Fruit fly (Drosophila melanogaster): Measurements from ENCODE around the gene Pak3.

Pak3 gene

dm6 chr3R:16431707-16432106, 21.9 kb downstream of the Pak3 start (continued):
- TF ChIP-seq vvl (GFP tag; IDR thresholded peaks at IDR 0.05): peak; percentile 76
- peak; percentile 71 for TF ChIP-seq gro (GFP tag; optimal IDR thresholded peaks at IDR 0.05)
- no peak for TF ChIP-seq fru (optimal IDR thresholded peaks at IDR 0.05)
- TF ChIP-seq ATbp (GFP tag; optimal IDR thresholded peaks at IDR 0.05): no peak
- TF ChIP-seq ken (GFP tag; IDR thresholded peaks at IDR 0.05): peak; percentile 65; the same call in 1 of the 3 replicates
- TF ChIP-seq az2 (GFP tag; optimal IDR thresholded peaks at IDR 0.05): peak; percentile 32
- TF ChIP-seq ind (GFP tag; optimal IDR thresholded peaks at IDR 0.05): peak; percentile 11
- TF ChIP-seq CG7372 (GFP tag; IDR thresholded peaks at IDR 0.05): no peak
- TF ChIP-seq D19B (GFP tag; optimal IDR thresholded peaks at IDR 0.05): no peak
- TF ChIP-seq trem (tag; optimal IDR thresholded peaks at IDR 0.05): peak; percentile 45
- no peak for TF ChIP-seq cad (GFP tag; optimal IDR thresholded peaks at IDR 0.05)
- peak; percentile 13 for TF ChIP-seq CG33557 (GFP tag; optimal IDR thresholded peaks at IDR 0.05)
- peak; percentile 29 for TF ChIP-seq tx (GFP tag; optimal IDR thresholded peaks at IDR 0.05)
- no peak for TF ChIP-seq CG6654 (GFP tag; optimal IDR thresholded peaks at IDR 0.05)
- peak; percentile 13 for TF ChIP-seq NC2β (GFP tag; optimal IDR thresholded peaks at IDR 0.05)
- no peak for TF ChIP-seq CG12104 (GFP tag; optimal IDR thresholded peaks at IDR 0.05)
- no peak for TF ChIP-seq CG3281 (GFP tag; optimal IDR thresholded peaks at IDR 0.05)
- TF ChIP-seq CG18476 (GFP tag; optimal IDR thresholded peaks at IDR 0.05): no peak
- TF ChIP-seq CG32532 (GFP tag; IDR thresholded peaks at IDR 0.05): peak; percentile 78
- no peak for TF ChIP-seq CrebB (tag; optimal IDR thresholded peaks at IDR 0.05)
- no peak for TF ChIP-seq CG12299 (tag; optimal IDR thresholded peaks at IDR 0.05)
- TF ChIP-seq Drgx (GFP tag; IDR thresholded peaks at IDR 0.05): no peak
- TF ChIP-seq Lpt (GFP tag; optimal IDR thresholded peaks at IDR 0.05): no peak
- TF ChIP-seq CG15011 (GFP tag; optimal IDR thresholded peaks at IDR 0.05): no peak
- no peak for TF ChIP-seq slou (GFP tag; optimal IDR thresholded peaks at IDR 0.05)
- TF ChIP-seq en (GFP tag; optimal IDR thresholded peaks at IDR 0.05): no peak
- no peak for TF ChIP-seq Taf1 (GFP tag; IDR thresholded peaks at IDR 0.05)
- TF ChIP-seq CG6272 (GFP tag; IDR thresholded peaks at IDR 0.05): peak; percentile 36
- TF ChIP-seq h (optimal IDR thresholded peaks at IDR 0.05): no peak
- peak; percentile 82 for TF ChIP-seq HmgD (GFP tag; optimal IDR thresholded peaks at IDR 0.05)
- TF ChIP-seq CG4282 (GFP tag; optimal IDR thresholded peaks at IDR 0.05): peak; percentile 56
- peak; percentile 25 for TF ChIP-seq CG1233 (GFP tag; optimal IDR thresholded peaks at IDR 0.05)
- peak; percentile 10 for TF ChIP-seq pum (GFP tag; optimal IDR thresholded peaks at IDR 0.05)
- no peak for TF ChIP-seq btn (GFP tag; optimal IDR thresholded peaks at IDR 0.05)
- TF ChIP-seq ems (GFP tag; optimal IDR thresholded peaks at IDR 0.05): peak; percentile 43
- peak; percentile 2 for TF ChIP-seq jumu (GFP tag; optimal IDR thresholded peaks at IDR 0.05)
- TF ChIP-seq TFAM (GFP tag; optimal IDR thresholded peaks at IDR 0.05): no peak
- no peak for TF ChIP-seq CG16815 (GFP tag; optimal IDR thresholded peaks at IDR 0.05)
- no peak for TF ChIP-seq gsb (GFP tag; IDR thresholded peaks at IDR 0.05)
- TF ChIP-seq lilli (GFP tag; optimal IDR thresholded peaks at IDR 0.05): peak; percentile 44
- peak; percentile 16 for TF ChIP-seq Dip3 (GFP tag; optimal IDR thresholded peaks at IDR 0.05)
- TF ChIP-seq CG6854 (GFP tag; optimal IDR thresholded peaks at IDR 0.05): no peak
- peak; percentile 28 for TF ChIP-seq caup (GFP tag; optimal IDR thresholded peaks at IDR 0.05; ENCODE audit: severe bottlenecking)
- TF ChIP-seq grn (GFP tag; optimal IDR thresholded peaks at IDR 0.05): no peak
- TF ChIP-seq vfl (GFP tag; optimal IDR thresholded peaks at IDR 0.05): no peak
- TF ChIP-seq CG4854 (GFP tag; optimal IDR thresholded peaks at IDR 0.05): peak; percentile 20
- peak; percentile 59; the same call in 1 of the 3 replicates for TF ChIP-seq gce (GFP tag; IDR thresholded peaks at IDR 0.05)
- no peak for TF ChIP-seq Poxn (GFP tag; IDR thresholded peaks at IDR 0.05)
- TF ChIP-seq pb (GFP tag; optimal IDR thresholded peaks at IDR 0.05): peak; percentile 8
- TF ChIP-seq NFAT (GFP tag; IDR thresholded peaks at IDR 0.05): peak; percentile 82
- no peak for TF ChIP-seq esg (GFP tag; conservative IDR thresholded peaks at IDR 0.05)
- TF ChIP-seq slbo (GFP tag; IDR thresholded peaks at IDR 0.05): peak; percentile 70
- peak; percentile 27 for TF ChIP-seq gsb-n (tag; optimal IDR thresholded peaks at IDR 0.05)
- peak; percentile 72 for TF ChIP-seq CG17829 (tag; optimal IDR thresholded peaks at IDR 0.05)
